Worm (Caenorhabditis elegans): ENCODE data around the gene slc-25A21.
A peak's percentile ranks its signal among the peaks of the same experiment; 100 is the strongest.
"Not testable (repeated sequence)": the region's sequence is repeated elsewhere in the genome, so short reads cannot be mapped to it uniquely, and the experiment has no call there.

slc-25A21 gene

ce11 chrX:16192574-16192973 is 2.9 kb downstream of the slc-25A21 start:
- TF ChIP-seq tab-1 (GFP tag; IDR thresholded peaks at IDR 0.05) (no peak), med-1 (GFP tag; optimal IDR thresholded peaks at IDR 0.05; ENCODE audit: insufficient read depth) (no peak), T22C8.4 (GFP tag; IDR thresholded peaks at IDR 0.05) (no peak), flt-1 (GFP tag; IDR thresholded peaks at IDR 0.05) (no peak), ref-1 (GFP tag; conservative IDR thresholded peaks at IDR 0.05) (no peak), klf-2 (GFP tag; conservative IDR thresholded peaks at IDR 0.05) (no peak), ztf-29 (GFP tag; IDR thresholded peaks at IDR 0.05) (no peak), ztf-23 (GFP tag; IDR thresholded peaks at IDR 0.05) (no peak), cog-1 (tag; optimal IDR thresholded peaks at IDR 0.05) (no peak)

- TF ChIP-seq ztf-29 (GFP tag; IDR thresholded peaks at IDR 0.05), result peak; percentile 21; the same call in 1 of the 2 replicates
- no peak for TF ChIP-seq flt-1 (GFP tag; IDR thresholded peaks at IDR 0.05)
Observed at ce11 chrX:16199200-16199764, 9.6 kb downstream of the slc-25A21 start, which contains the start of gene R11.3. TSS of gene R11.3 (minus strand) at chrX:16199250.

ce11 chrX:16202229-16202628 is 12.6 kb downstream of the slc-25A21 start:
- TF ChIP-seq cog-1 (tag; optimal IDR thresholded peaks at IDR 0.05) (no peak), ztf-23 (GFP tag; IDR thresholded peaks at IDR 0.05) (no peak), flt-1 (GFP tag; IDR thresholded peaks at IDR 0.05) (no peak)

ce11 chrX:16204310-16204709 is 14.7 kb downstream of the slc-25A21 start:
- no peak for TF ChIP-seq flt-1 (GFP tag; IDR thresholded peaks at IDR 0.05)
- no peak for TF ChIP-seq tab-1 (GFP tag; IDR thresholded peaks at IDR 0.05)
- TF ChIP-seq klf-2 (GFP tag; conservative IDR thresholded peaks at IDR 0.05), result no peak
- no peak for TF ChIP-seq T22C8.4 (GFP tag; IDR thresholded peaks at IDR 0.05)
- no peak for TF ChIP-seq ref-1 (GFP tag; conservative IDR thresholded peaks at IDR 0.05)
- TF ChIP-seq ztf-23 (GFP tag; IDR thresholded peaks at IDR 0.05), result no peak
- TF ChIP-seq med-1 (GFP tag; optimal IDR thresholded peaks at IDR 0.05; ENCODE audit: insufficient read depth), result no peak
- TF ChIP-seq cog-1 (tag; optimal IDR thresholded peaks at IDR 0.05), result no peak
- TF ChIP-seq ztf-29 (GFP tag; IDR thresholded peaks at IDR 0.05), result no peak

- no peak for TF ChIP-seq med-1 (GFP tag; optimal IDR thresholded peaks at IDR 0.05; ENCODE audit: insufficient read depth)
- no peak for TF ChIP-seq tab-1 (GFP tag; IDR thresholded peaks at IDR 0.05)
- TF ChIP-seq klf-2 (GFP tag; conservative IDR thresholded peaks at IDR 0.05), result no peak
- no peak for TF ChIP-seq ztf-29 (GFP tag; IDR thresholded peaks at IDR 0.05)
- no peak for TF ChIP-seq ref-1 (GFP tag; conservative IDR thresholded peaks at IDR 0.05)
- no peak for TF ChIP-seq ztf-23 (GFP tag; IDR thresholded peaks at IDR 0.05)
- TF ChIP-seq T22C8.4 (GFP tag; IDR thresholded peaks at IDR 0.05), result peak; percentile 78
- TF ChIP-seq cog-1 (tag; optimal IDR thresholded peaks at IDR 0.05), result peak; percentile 65
- no peak for TF ChIP-seq flt-1 (GFP tag; IDR thresholded peaks at IDR 0.05)
Observed at ce11 chrX:16205880-16206279, 16.2 kb downstream of the slc-25A21 start.

ce11 chrX:16208123-16208522 is 18.5 kb downstream of the slc-25A21 start:
- TF ChIP-seq T22C8.4 (GFP tag; IDR thresholded peaks at IDR 0.05) (no peak), cog-1 (tag; optimal IDR thresholded peaks at IDR 0.05) (no peak), med-1 (GFP tag; optimal IDR thresholded peaks at IDR 0.05; ENCODE audit: insufficient read depth) (no peak), ztf-23 (GFP tag; IDR thresholded peaks at IDR 0.05) (no peak), ref-1 (GFP tag; conservative IDR thresholded peaks at IDR 0.05) (no peak), ztf-29 (GFP tag; IDR thresholded peaks at IDR 0.05) (no peak), flt-1 (GFP tag; IDR thresholded peaks at IDR 0.05) (no peak)

- TF ChIP-seq tab-1 (GFP tag; IDR thresholded peaks at IDR 0.05) (no peak), med-1 (GFP tag; optimal IDR thresholded peaks at IDR 0.05; ENCODE audit: insufficient read depth) (no peak), cog-1 (tag; optimal IDR thresholded peaks at IDR 0.05) (no peak), ztf-23 (GFP tag; IDR thresholded peaks at IDR 0.05) (no peak), klf-2 (GFP tag; conservative IDR thresholded peaks at IDR 0.05) (no peak), flt-1 (GFP tag; IDR thresholded peaks at IDR 0.05) (no peak), ref-1 (GFP tag; conservative IDR thresholded peaks at IDR 0.05) (no peak), T22C8.4 (GFP tag; IDR thresholded peaks at IDR 0.05) (no peak)
Observed at ce11 chrX:16208667-16209066, 19.0 kb downstream of the slc-25A21 start.

ce11 chrX:16209122-16209521 is 19.5 kb downstream of the slc-25A21 start:
- TF ChIP-seq ztf-29 (GFP tag; IDR thresholded peaks at IDR 0.05) (no peak), cog-1 (tag; optimal IDR thresholded peaks at IDR 0.05) (no peak), klf-2 (GFP tag; conservative IDR thresholded peaks at IDR 0.05) (no peak), T22C8.4 (GFP tag; IDR thresholded peaks at IDR 0.05) (no peak), flt-1 (GFP tag; IDR thresholded peaks at IDR 0.05) (no peak)

ce11 chrX:16209660-16210059 is 20.0 kb downstream of the slc-25A21 start:
- peak; percentile 85 for TF ChIP-seq ref-1 (GFP tag; conservative IDR thresholded peaks at IDR 0.05)
- peak; percentile 94 for TF ChIP-seq ztf-23 (GFP tag; IDR thresholded peaks at IDR 0.05)
- TF ChIP-seq klf-2 (GFP tag; conservative IDR thresholded peaks at IDR 0.05), result peak; percentile 95
- peak; percentile 90 for TF ChIP-seq ztf-29 (GFP tag; IDR thresholded peaks at IDR 0.05)
- TF ChIP-seq flt-1 (GFP tag; IDR thresholded peaks at IDR 0.05), result peak; percentile 96
- peak; percentile 93 for TF ChIP-seq tab-1 (GFP tag; IDR thresholded peaks at IDR 0.05)
- TF ChIP-seq cog-1 (tag; optimal IDR thresholded peaks at IDR 0.05), result peak; percentile 57
- TF ChIP-seq T22C8.4 (GFP tag; IDR thresholded peaks at IDR 0.05), result peak; percentile 88
- TF ChIP-seq med-1 (GFP tag; optimal IDR thresholded peaks at IDR 0.05; ENCODE audit: insufficient read depth), result peak; percentile 77

ce11 chrX:16210518-16210917 is 20.9 kb downstream of the slc-25A21 start, which contains the start of gene R11.4:
TSS of gene R11.4 (minus strand) at chrX:16210618.
- TF ChIP-seq cog-1 (tag; optimal IDR thresholded peaks at IDR 0.05), result no peak

- not testable (repeated sequence) for TF ChIP-seq klf-2 (GFP tag; conservative IDR thresholded peaks at IDR 0.05); T22C8.4 (GFP tag; IDR thresholded peaks at IDR 0.05); ref-1 (GFP tag; conservative IDR thresholded peaks at IDR 0.05)
Observed at ce11 chrX:16212306-16212705, 22.6 kb downstream of the slc-25A21 start, which contains the start of gene F23A7.4. TSS of gene F23A7.4 (plus strand) at chrX:16212606.

All from whole organism, midembryonic.